Fruit fly (Drosophila melanogaster) whole organism, prepupa: Measurements from ENCODE around the gene CG15262.
A peak's percentile ranks its signal among the peaks of the same experiment; 100 is the strongest.

Experiments used
- CG10631 ChIP-seq: fragments of 200-800 bp; sonication (Bioruptor generic); optimal IDR thresholded peaks from 2 replicates; lab custom pipeline; 2016; ENCODE audit warnings: missing biosample characterization, missing genetic modification characterization
- CG15336 ChIP-seq: fragments of 200-800 bp; sonication (Bioruptor generic); IDR thresholded peaks from 2 replicates; pipeline ENCODE4 v1.3.6; 2022; ENCODE audit warnings: missing biosample characterization, missing genetic modification characterization
- CG16779 ChIP-seq: fragments of 200-800 bp; sonication (Bioruptor generic); optimal IDR thresholded peaks from 3 replicates; lab custom pipeline; 2017; ENCODE audit warnings: missing biosample characterization, mild to moderate bottlenecking, missing genetic modification characterization
- CG3032 ChIP-seq: fragments of 200-800 bp; optimal IDR thresholded peaks from 2 replicates; lab custom pipeline; 2019; ENCODE audit warnings: missing biosample characterization, mild to moderate bottlenecking, missing genetic modification characterization, moderate library complexity
- CG31627 ChIP-seq: fragments of 200-800 bp; sonication (Bioruptor generic); optimal IDR thresholded peaks from 3 replicates; lab custom pipeline; 2016; ENCODE audit warnings: missing biosample characterization, missing genetic modification characterization
- CG32006 ChIP-seq: fragments of 200-800 bp; sonication (Bioruptor generic); optimal IDR thresholded peaks from 3 replicates; lab custom pipeline; 2017; ENCODE audit warnings: missing biosample characterization, mild to moderate bottlenecking, missing genetic modification characterization
- CG34406 ChIP-seq: fragments of 200-800 bp; sonication (Bioruptor generic); optimal IDR thresholded peaks from 3 replicates; lab custom pipeline; 2016; ENCODE audit warnings: missing biosample characterization, missing genetic modification characterization
- CG3919 ChIP-seq: fragments of 200-800 bp; sonication (Bioruptor generic); optimal IDR thresholded peaks from 3 replicates; lab custom pipeline; 2016; ENCODE audit warnings: missing biosample characterization, missing genetic modification characterization
- CG4318 ChIP-seq: fragments of 200-800 bp; sonication (Bioruptor generic); optimal IDR thresholded peaks from 3 replicates; lab custom pipeline; 2017; ENCODE audit warnings: missing biosample characterization, mild to moderate bottlenecking, missing genetic modification characterization
- CG6163 ChIP-seq: fragments of 200-800 bp; sonication (Bioruptor generic); IDR thresholded peaks from 3 replicates; pipeline ENCODE4 v1.3.6; 2022; ENCODE audit warnings: missing biosample characterization, missing genetic modification characterization
- CG6276 ChIP-seq: fragments of 200-800 bp; sonication (Bioruptor generic); optimal IDR thresholded peaks from 2 replicates; lab custom pipeline; 2017; ENCODE audit warnings: missing biosample characterization, mild to moderate bottlenecking, missing genetic modification characterization
- CG6792 ChIP-seq: fragments of 200-800 bp; sonication (Bioruptor generic); optimal IDR thresholded peaks from 3 replicates; lab custom pipeline; 2016; ENCODE audit warnings: missing biosample characterization, missing genetic modification characterization
- CG6808 ChIP-seq: fragments of 200-800 bp; sonication (Bioruptor generic); optimal IDR thresholded peaks from 3 replicates; lab custom pipeline; 2017; ENCODE audit warnings: missing biosample characterization, missing genetic modification characterization, mild to moderate bottlenecking, moderate library complexity, missing genetic modification reagents
- CG7368 ChIP-seq: fragments of 200-800 bp; sonication (Bioruptor generic); optimal IDR thresholded peaks from 3 replicates; lab custom pipeline; 2016; ENCODE audit warnings: missing biosample characterization, missing genetic modification characterization
- CG8119 ChIP-seq: fragments of 200-800 bp; sonication (Bioruptor generic); IDR thresholded peaks from 3 replicates; pipeline ENCODE4 v1.3.6; 2022; ENCODE audit warnings: missing biosample characterization, missing genetic modification characterization
- CG8319 ChIP-seq: fragments of 200-800 bp; sonication (Bioruptor generic); optimal IDR thresholded peaks from 3 replicates; lab custom pipeline; 2016; ENCODE audit warnings: missing biosample characterization, missing genetic modification characterization
- CG9139 ChIP-seq: fragments of 200-800 bp; sonication (Bioruptor generic); optimal IDR thresholded peaks from 3 replicates; lab custom pipeline; 2017; ENCODE audit warnings: missing biosample characterization, mild to moderate bottlenecking, missing genetic modification characterization
- Eip75B ChIP-seq: fragments of 200-800 bp; sonication (Bioruptor generic); optimal IDR thresholded peaks from 3 replicates; lab custom pipeline; 2016; ENCODE audit warnings: missing biosample characterization, missing genetic modification characterization
- Eip78C ChIP-seq: fragments of 200-800 bp; sonication (Bioruptor generic); peaks from one replicate; lab custom pipeline; 2016; ENCODE audit warnings: missing biosample characterization, missing genetic modification characterization
- Ets21C ChIP-seq: fragments of 200-800 bp; sonication (Bioruptor generic); optimal IDR thresholded peaks from 3 replicates; lab custom pipeline; 2016; ENCODE audit warnings: missing biosample characterization, missing genetic modification characterization
- Hr4 ChIP-seq: fragments of 200-800 bp; sonication (Bioruptor generic); optimal IDR thresholded peaks from 3 replicates; lab custom pipeline; 2016; ENCODE audit warnings: missing biosample characterization, missing genetic modification characterization
- OdsH ChIP-seq: fragments of 200-800 bp; sonication (Bioruptor generic); optimal IDR thresholded peaks from 3 replicates; lab custom pipeline; 2016; ENCODE audit warnings: missing biosample characterization, missing genetic modification characterization
- Smox ChIP-seq: fragments of 200-800 bp; sonication (Bioruptor generic); optimal IDR thresholded peaks from 3 replicates; lab custom pipeline; 2016; ENCODE audit warnings: missing biosample characterization, missing genetic modification characterization
- Sox102F ChIP-seq: fragments of 200-800 bp; sonication (Bioruptor generic); optimal IDR thresholded peaks from 2 replicates; lab custom pipeline; 2016; ENCODE audit warnings: missing biosample characterization, mild to moderate bottlenecking, missing genetic modification characterization
- Sox15 ChIP-seq: fragments of 200-800 bp; sonication (Bioruptor generic); optimal IDR thresholded peaks from 3 replicates; lab custom pipeline; 2016; ENCODE audit warnings: missing biosample characterization, missing genetic modification characterization
- achi ChIP-seq: fragments of 200-800 bp; sonication (Bioruptor generic); optimal IDR thresholded peaks from 3 replicates; lab custom pipeline; 2016; ENCODE audit warnings: missing biosample characterization, missing genetic modification characterization
- acj6 ChIP-seq: fragments of 200-800 bp; sonication (Bioruptor generic); optimal IDR thresholded peaks from 3 replicates; lab custom pipeline; 2016; ENCODE audit warnings: missing biosample characterization, missing genetic modification characterization
- dac ChIP-seq: fragments of 200-800 bp; sonication (Bioruptor generic); optimal IDR thresholded peaks from 2 replicates; lab custom pipeline; 2017; ENCODE audit warnings: missing biosample characterization, mild to moderate bottlenecking, missing genetic modification characterization
- eg ChIP-seq: fragments of 200-800 bp; sonication (Bioruptor generic); IDR thresholded peaks from 3 replicates; pipeline ENCODE4 v1.3.6; 2022; ENCODE audit warnings: missing biosample characterization, missing genetic modification characterization
- fd85E ChIP-seq: fragments of 200-800 bp; sonication (Bioruptor generic); optimal IDR thresholded peaks from 3 replicates; lab custom pipeline; 2016; ENCODE audit warnings: missing biosample characterization, missing genetic modification characterization
- fkh ChIP-seq: fragments of 200-800 bp; sonication (Bioruptor generic); optimal IDR thresholded peaks from 3 replicates; lab custom pipeline; 2017; ENCODE audit warnings: missing biosample characterization, mild to moderate bottlenecking, missing genetic modification characterization, moderate library complexity
- lz ChIP-seq: fragments of 200-800 bp; sonication (Bioruptor generic); optimal IDR thresholded peaks from 3 replicates; lab custom pipeline; 2016; ENCODE audit warnings: missing biosample characterization, missing genetic modification characterization
- spab ChIP-seq: fragments of 200-800 bp; sonication (Bioruptor generic); optimal IDR thresholded peaks from 2 replicates; lab custom pipeline; 2017; ENCODE audit warnings: missing biosample characterization, mild to moderate bottlenecking, missing genetic modification characterization, missing genetic modification reagents
- ss ChIP-seq, 2 experiments: fragments of 200-800 bp; sonication (Bioruptor generic); optimal IDR thresholded peaks; 2 replicates in 1 of 2; 3 replicates in 1 of 2; lab custom pipeline; 2017 to 2018; ENCODE audit warnings: mild to moderate bottlenecking in 2 of 2, missing biosample characterization in 2 of 2, missing genetic modification characterization in 2 of 2, moderate library complexity in 1 of 2
- svp ChIP-seq: fragments of 200-800 bp; sonication (Bioruptor generic); peaks from one replicate; lab custom pipeline; 2016; ENCODE audit warnings: missing biosample characterization, missing genetic modification characterization
- topi ChIP-seq: fragments of 200-800 bp; sonication (Bioruptor generic); optimal IDR thresholded peaks from 3 replicates; lab custom pipeline; 2016; ENCODE audit warnings: missing biosample characterization, missing genetic modification characterization

The CG15262 gene

dm6 chr2L:15337248-15337848 lies 39.7 kb downstream of the CG15262 start (continued):
- TF ChIP-seq fd85E (no peak), CG32006 (GFP tag; lab: Kevin White, UChicago) (peak; percentile 19), CG3032 (tag; lab: Kevin White, UChicago) (peak; percentile 32), Ets21C (GFP tag; lab: Kevin White, UChicago) (no peak), CG10631 (GFP tag; lab: Kevin White, UChicago) (peak; percentile 45), Sox102F (GFP tag; lab: Kevin White, UChicago) (no peak), Eip75B (GFP tag; lab: Kevin White, UChicago) (peak; percentile 30), Sox15 (GFP tag; lab: Kevin White, UChicago) (no peak), lz (GFP tag; lab: Kevin White, UChicago) (peak; percentile 12), CG9139 (GFP tag; lab: Kevin White, UChicago) (no peak), CG7368 (GFP tag; lab: Kevin White, UChicago) (no peak), topi (GFP tag; lab: Kevin White, UChicago) (peak; percentile 15), dac (no peak), achi (GFP tag; lab: Kevin White, UChicago) (peak; percentile 31), CG34406 (GFP tag; lab: Kevin White, UChicago) (peak; percentile 30), svp (GFP tag; lab: Kevin White, UChicago) (peak; percentile 8), acj6 (GFP tag; lab: Kevin White, UChicago) (peak; percentile 32), CG6163 (peak; percentile 65; the same call in 1 of the 3 replicates), CG31627 (peak; percentile 29), CG8119 (peak; percentile 36; the same call in 1 of the 3 replicates)

dm6 chr2L:15339601-15340000 lies 42.0 kb downstream of the CG15262 start:
- TF ChIP-seq CG6276 (GFP tag; lab: Kevin White, UChicago) (peak; percentile 22), Smox (GFP tag; lab: Kevin White, UChicago) (no peak), CG32006 (GFP tag; lab: Kevin White, UChicago) (no peak), ss (GFP tag; optimal IDR thresholded peaks at IDR 0.05; lab: Kevin White, UChicago) (peak in 1 of 2 experiments; percentile 61), fkh (GFP tag; lab: Kevin White, UChicago) (peak; percentile 33), CG31627 (no peak), Eip78C (GFP tag; lab: Kevin White, UChicago) (peak; percentile 49)
- TF ChIP-seq, all 60 proteins: peak for 4

- TF ChIP-seq CG4318 (peak; percentile 18), CG10631 (GFP tag; lab: Kevin White, UChicago) (peak; percentile 31), CG31627 (no peak), dac (peak; percentile 28), CG6808 (peak; percentile 13), svp (GFP tag; lab: Kevin White, UChicago) (peak; percentile 45), Hr4 (GFP tag; lab: Kevin White, UChicago) (peak; percentile 28), CG16779 (tag; lab: Kevin White, UChicago) (no peak), eg (GFP tag; lab: Robert Waterston, UW) (no peak), topi (GFP tag; lab: Kevin White, UChicago) (no peak), Eip78C (GFP tag; lab: Kevin White, UChicago) (peak; percentile 63), CG3919 (GFP tag; lab: Kevin White, UChicago) (peak; percentile 19), acj6 (GFP tag; lab: Kevin White, UChicago) (no peak), OdsH (GFP tag; lab: Kevin White, UChicago) (peak; percentile 20), CG15336 (GFP tag; lab: Robert Waterston, UW) (0 out of 2 replicates have a peak, but pooled peaks have one; percentile 17), Sox15 (GFP tag; lab: Kevin White, UChicago) (no peak), achi (GFP tag; lab: Kevin White, UChicago) (peak; percentile 32), CG3032 (tag; lab: Kevin White, UChicago) (no peak), CG6792 (no peak), CG8119 (0 out of 3 replicates have a peak, but pooled peaks have one; percentile 21), CG8319 (GFP tag; lab: Kevin White, UChicago) (no peak), CG32006 (GFP tag; lab: Kevin White, UChicago) (peak; percentile 69), spab (GFP tag; lab: Kevin White, UChicago) (peak; percentile 7)
Measured at dm6 chr2L:15343367-15343893, 45.8 kb downstream of the CG15262 start.
